Fruit fly (Drosophila melanogaster) whole organism, embryonic: ENCODE results near the gene CG42820.

Source experiments
- CG12744 ChIP-seq: fragments of 200-800 bp; sonication (Bioruptor generic); optimal IDR thresholded peaks from 2 replicates; lab custom pipeline; 2016; ENCODE audit warnings: missing biosample characterization, missing genetic modification characterization
- CG2199 ChIP-seq: fragments of 200-800 bp; sonication (Bioruptor generic); IDR thresholded peaks from 3 replicates; pipeline ENCODE4 v1.3.6; 2022; ENCODE audit warnings: missing biosample characterization, missing genetic modification characterization
- CG5245 ChIP-seq: fragments of 200-800 bp; sonication (Bioruptor generic); optimal IDR thresholded peaks from 3 replicates; lab custom pipeline; 2016; ENCODE audit warnings: missing biosample characterization, missing genetic modification characterization
- run ChIP-seq: fragments of 200-800 bp; sonication (Bioruptor generic); optimal IDR thresholded peaks from 3 replicates; lab custom pipeline; 2018; ENCODE audit warnings: missing biosample characterization, mild to moderate bottlenecking, missing genetic modification characterization

- no peak for TF ChIP-seq CG12744 (GFP tag; lab: Kevin White, UChicago)
- TF ChIP-seq run: no peak
- no peak for TF ChIP-seq CG2199
- no peak for TF ChIP-seq CG5245 (GFP tag; lab: Kevin White, UChicago)
Observed at dm6 chr2L:8351864-8352263, 40.3 kb downstream of the CG42820 start, which contains the start of gene Mur29B.
